Fruit fly (Drosophila melanogaster): ENCODE results near the gene CG33986.

CG33986 gene

dm6 chr3L:15530071-15530470 is 5.0 kb upstream of the CG33986 start:
- TF ChIP-seq Eip93F (GFP tag; optimal IDR thresholded peaks at IDR 0.05), result no peak
- TF ChIP-seq CG11294 (GFP tag; IDR thresholded peaks at IDR 0.05), result no peak
- TF ChIP-seq vri (GFP tag; optimal IDR thresholded peaks at IDR 0.05), result no peak
- no peak for TF ChIP-seq topi (GFP tag; optimal IDR thresholded peaks at IDR 0.05)
- no peak for TF ChIP-seq CG6792 (GFP tag; optimal IDR thresholded peaks at IDR 0.05)
- TF ChIP-seq CG15336 (GFP tag; IDR thresholded peaks at IDR 0.05), result no peak
- no peak for TF ChIP-seq Eip75B (GFP tag; optimal IDR thresholded peaks at IDR 0.05)
- TF ChIP-seq CG6276 (GFP tag; optimal IDR thresholded peaks at IDR 0.05), result no peak
- no peak for TF ChIP-seq CG6854 (GFP tag; optimal IDR thresholded peaks at IDR 0.05)
- TF ChIP-seq net (GFP tag; optimal IDR thresholded peaks at IDR 0.05), result no peak
- TF ChIP-seq ss (GFP tag; optimal IDR thresholded peaks at IDR 0.05), result no peak
- TF ChIP-seq CG10669 (GFP tag; optimal IDR thresholded peaks at IDR 0.05), result no peak
- TF ChIP-seq Gug (GFP tag; IDR thresholded peaks at IDR 0.05), result no peak
- no peak for TF ChIP-seq CG16779 (tag; optimal IDR thresholded peaks at IDR 0.05)
- no peak for TF ChIP-seq Hr38 (GFP tag; optimal IDR thresholded peaks at IDR 0.05)
- TF ChIP-seq CG3032 (tag; optimal IDR thresholded peaks at IDR 0.05), result no peak
- TF ChIP-seq acj6 (GFP tag; optimal IDR thresholded peaks at IDR 0.05), result no peak
- no peak for TF ChIP-seq svp (GFP tag)

- TF ChIP-seq CG10631 (GFP tag; optimal IDR thresholded peaks at IDR 0.05) (no peak), spab (GFP tag; optimal IDR thresholded peaks at IDR 0.05) (no peak), Met (GFP tag; optimal IDR thresholded peaks at IDR 0.05) (no peak), dac (GFP tag; optimal IDR thresholded peaks at IDR 0.05) (no peak), Smox (GFP tag; optimal IDR thresholded peaks at IDR 0.05) (no peak)
Measured at dm6 chr3L:15529143-15529542, 4.1 kb upstream of the CG33986 start, which contains the start of gene obst-H. Gene obst-H (minus strand): TSS chr3L:15529243.

dm6 chr3L:15528096-15528495 is 3.0 kb upstream of the CG33986 start, which contains the start of gene CG42728:
Gene CG42728 (minus strand): TSS chr3L:15528196.
- no peak for TF ChIP-seq CG32006 (GFP tag; optimal IDR thresholded peaks at IDR 0.05)
- no peak for TF ChIP-seq CG3032 (tag; optimal IDR thresholded peaks at IDR 0.05)
- no peak for TF ChIP-seq Ets21C (GFP tag; optimal IDR thresholded peaks at IDR 0.05)
- TF ChIP-seq CG8632 (GFP tag; optimal IDR thresholded peaks at IDR 0.05), result no peak
- no peak for TF ChIP-seq Hr4 (GFP tag; optimal IDR thresholded peaks at IDR 0.05)
- TF ChIP-seq CG4318 (GFP tag; optimal IDR thresholded peaks at IDR 0.05), result no peak
- no peak for TF ChIP-seq OdsH (GFP tag; optimal IDR thresholded peaks at IDR 0.05)
- TF ChIP-seq spab (GFP tag; optimal IDR thresholded peaks at IDR 0.05), result no peak
- no peak for TF ChIP-seq CG10631 (GFP tag; optimal IDR thresholded peaks at IDR 0.05)

- no peak for TF ChIP-seq lz (GFP tag; optimal IDR thresholded peaks at IDR 0.05)
- no peak for TF ChIP-seq ss (GFP tag; optimal IDR thresholded peaks at IDR 0.05)
- TF ChIP-seq CG10631 (GFP tag; optimal IDR thresholded peaks at IDR 0.05), result no peak
- no peak for TF ChIP-seq CG11762 (GFP tag; optimal IDR thresholded peaks at IDR 0.05; ENCODE audit: insufficient read depth)
Measured at dm6 chr3L:15527416-15527815, 2.4 kb upstream of the CG33986 start, which contains the start of gene CG42729. Gene CG42729 (minus strand): TSS chr3L:15527516.

- TF ChIP-seq dac (GFP tag; optimal IDR thresholded peaks at IDR 0.05) (no peak), Eip75B (GFP tag; optimal IDR thresholded peaks at IDR 0.05) (no peak), Smox (GFP tag; optimal IDR thresholded peaks at IDR 0.05) (no peak), ss (GFP tag; optimal IDR thresholded peaks at IDR 0.05) (no peak), spab (GFP tag; optimal IDR thresholded peaks at IDR 0.05) (no peak), CG3919 (GFP tag; optimal IDR thresholded peaks at IDR 0.05) (no peak), topi (GFP tag; optimal IDR thresholded peaks at IDR 0.05) (no peak), CG8119 (GFP tag; IDR thresholded peaks at IDR 0.05) (no peak), net (GFP tag; optimal IDR thresholded peaks at IDR 0.05) (no peak), CG6792 (GFP tag; optimal IDR thresholded peaks at IDR 0.05) (no peak), Lpt (GFP tag; optimal IDR thresholded peaks at IDR 0.05) (no peak), OdsH (GFP tag; optimal IDR thresholded peaks at IDR 0.05) (no peak), fd85E (GFP tag; optimal IDR thresholded peaks at IDR 0.05) (no peak), esn (GFP tag; optimal IDR thresholded peaks at IDR 0.05) (no peak), CG15336 (GFP tag; IDR thresholded peaks at IDR 0.05) (no peak)
Measured at dm6 chr3L:15526712-15527111, 1.7 kb upstream of the CG33986 start, which contains the start of gene CG33985. Gene CG33985 (minus strand): TSS chr3L:15526812.

Data from whole organism, prepupa.